Worm (Caenorhabditis elegans): ENCODE data around the gene R07A4.4.

Gene R07A4.4

ce11 chrX:10783822-10784221, 26.3 kb upstream of the R07A4.4 start, which contains the start of gene clc-4:
clc-4 (minus strand) TSS chrX:10783922.
- TF ChIP-seq unc-62 (GFP tag; optimal IDR thresholded peaks at IDR 0.05) = no peak
- no peak for TF ChIP-seq lin-39 (tag; optimal IDR thresholded peaks at IDR 0.05)
- no peak for TF ChIP-seq sea-2 (GFP tag; optimal IDR thresholded peaks at IDR 0.05)
- TF ChIP-seq lsy-12 (tag; optimal IDR thresholded peaks at IDR 0.05) = no peak
- TF ChIP-seq egl-5 (tag; optimal IDR thresholded peaks at IDR 0.05) = no peak
- TF ChIP-seq ztf-11 (tag; optimal IDR thresholded peaks at IDR 0.05) = no peak
- no peak for TF ChIP-seq nhr-23 (tag; optimal IDR thresholded peaks at IDR 0.05)

DNA sequence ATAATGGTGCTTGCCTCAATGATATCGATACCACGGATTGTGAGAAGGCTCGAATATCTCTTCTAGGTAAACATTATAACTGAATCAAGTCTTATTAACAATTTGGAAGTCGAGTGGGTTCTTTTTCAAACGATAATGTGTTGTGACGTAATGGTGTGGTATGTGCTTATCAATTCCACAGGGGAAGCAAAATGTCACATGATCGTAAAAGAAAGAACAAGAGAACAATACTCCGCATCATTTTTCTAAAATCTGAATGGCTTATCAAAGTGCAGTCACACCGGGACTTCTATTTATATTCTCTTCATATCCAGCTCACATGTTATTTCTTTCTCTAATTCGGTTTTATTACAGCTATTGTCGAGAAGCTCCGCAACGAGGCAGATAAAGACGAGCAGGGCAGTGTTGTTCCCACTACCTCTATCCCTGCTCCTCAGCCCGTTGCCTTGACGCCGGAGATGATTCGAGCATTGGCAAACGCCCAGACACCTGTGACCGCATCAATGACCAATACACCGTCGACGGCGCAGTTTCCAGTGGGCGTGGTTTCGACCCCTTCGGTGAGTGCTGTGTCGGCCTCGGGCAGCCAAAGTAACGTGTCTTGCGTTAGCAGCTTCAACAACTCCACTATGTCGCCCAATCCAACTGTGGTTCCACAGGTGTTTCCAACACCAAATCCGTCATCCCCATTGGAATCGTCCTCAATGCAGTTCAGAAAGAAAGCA, 23.2 kb upstream of the R07A4.4 start:
- TF ChIP-seq fkh-2 (tag; optimal IDR thresholded peaks at IDR 0.05) (no peak), elt-2 (tag; optimal IDR thresholded peaks at IDR 0.05) (peak; percentile 75), jun-1 (tag; optimal IDR thresholded peaks at IDR 0.05) (peak; percentile 48), pqm-1 (tag; optimal IDR thresholded peaks at IDR 0.05) (peak; percentile 53)

ce11 chrX:10774865-10775264, 17.4 kb upstream of the R07A4.4 start:
- TF ChIP-seq nhr-25 (tag; optimal IDR thresholded peaks at IDR 0.05) (no peak), snpc-4 (tag; optimal IDR thresholded peaks at IDR 0.05) (no peak), elt-2 (tag; optimal IDR thresholded peaks at IDR 0.05) (peak; percentile 9), elt-3 (tag; optimal IDR thresholded peaks at IDR 0.05) (no peak), skn-1 (tag; optimal IDR thresholded peaks at IDR 0.05) (no peak), nhr-11 (tag; optimal IDR thresholded peaks at IDR 0.05) (no peak)

DNA sequence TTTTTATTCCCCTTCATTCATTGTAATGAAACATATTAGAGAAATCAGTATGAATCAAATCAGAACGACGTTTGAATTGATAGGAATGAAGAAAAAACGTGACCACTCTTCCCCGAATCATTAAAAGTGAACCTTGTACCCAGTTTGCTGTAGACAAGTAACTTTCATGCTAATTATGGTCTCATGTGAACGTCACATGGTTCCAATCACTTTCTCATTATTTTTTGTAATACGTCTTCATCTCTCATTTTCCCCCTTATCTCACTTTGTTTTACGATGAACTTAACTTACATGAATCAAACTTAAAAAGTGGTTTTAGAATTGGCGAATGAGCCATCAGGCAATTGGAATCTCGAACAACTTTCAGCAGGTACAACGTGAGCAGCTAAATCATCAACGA, 15.3 kb upstream of the R07A4.4 start:
- TF ChIP-seq nhr-43 (tag; optimal IDR thresholded peaks at IDR 0.05; ENCODE audit: poor library complexity, severe bottlenecking) (peak; percentile 88), ceh-28 (tag; optimal IDR thresholded peaks at IDR 0.05) (no peak), egl-5 (tag; optimal IDR thresholded peaks at IDR 0.05) (no peak), nhr-25 (tag; optimal IDR thresholded peaks at IDR 0.05) (peak; percentile 68), hmg-11 (tag; optimal IDR thresholded peaks at IDR 0.05) (no peak), pqm-1 (tag; optimal IDR thresholded peaks at IDR 0.05) (peak; percentile 12), nhr-23 (tag; optimal IDR thresholded peaks at IDR 0.05) (peak; percentile 66)

DNA sequence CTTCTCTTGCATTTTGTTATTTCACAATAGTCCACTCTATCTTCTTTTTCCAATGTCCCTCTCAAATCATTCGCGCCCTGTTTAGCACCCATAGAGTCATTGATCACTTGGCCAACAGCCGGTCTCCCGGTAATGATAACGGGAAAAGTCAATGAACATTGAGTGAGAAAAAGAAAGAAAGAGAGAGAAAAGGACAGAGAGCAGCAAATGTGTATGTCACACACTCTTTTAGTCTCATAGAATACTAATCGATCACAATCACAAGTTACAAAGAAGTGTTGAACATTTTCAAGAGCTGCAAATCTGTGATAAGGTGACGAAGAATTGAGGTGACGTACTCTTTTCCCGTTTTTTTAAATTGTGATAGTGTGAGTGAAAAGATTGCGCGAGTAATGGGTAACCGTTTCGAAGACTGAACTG, 14.7 kb upstream of the R07A4.4 start:
- TF ChIP-seq unc-62 (GFP tag; optimal IDR thresholded peaks at IDR 0.05) (peak; percentile 28), zag-1 (tag; optimal IDR thresholded peaks at IDR 0.05) (no peak), skn-1 (tag; optimal IDR thresholded peaks at IDR 0.05) (no peak), ceh-28 (tag; optimal IDR thresholded peaks at IDR 0.05) (peak; percentile 80), aly-2 (tag; optimal IDR thresholded peaks at IDR 0.05) (no peak), hmg-11 (tag; optimal IDR thresholded peaks at IDR 0.05) (no peak), eor-1 (tag; optimal IDR thresholded peaks at IDR 0.05) (no peak), egl-5 (tag; optimal IDR thresholded peaks at IDR 0.05) (peak; percentile 90), egl-27 (tag; optimal IDR thresholded peaks at IDR 0.05) (peak; percentile 75), pha-4 (tag; optimal IDR thresholded peaks at IDR 0.05) (peak; percentile 75), lin-15B (tag; optimal IDR thresholded peaks at IDR 0.05) (no peak), mdl-1 (tag; optimal IDR thresholded peaks at IDR 0.05) (no peak), ceh-82 (tag; optimal IDR thresholded peaks at IDR 0.05) (no peak), R02D3.7 (tag; optimal IDR thresholded peaks at IDR 0.05) (peak; percentile 40), pqm-1 (tag; optimal IDR thresholded peaks at IDR 0.05) (peak; percentile 92), snpc-4 (tag; optimal IDR thresholded peaks at IDR 0.05) (no peak), fkh-10 (GFP tag; optimal IDR thresholded peaks at IDR 0.05) (no peak), ztf-11 (tag; optimal IDR thresholded peaks at IDR 0.05) (no peak), nhr-43 (tag; optimal IDR thresholded peaks at IDR 0.05; ENCODE audit: poor library complexity, severe bottlenecking) (peak; percentile 59), nhr-67 (tag; optimal IDR thresholded peaks at IDR 0.05) (no peak), ama-1 (optimal IDR thresholded peaks at IDR 0.05) (no peak), unc-39 (tag; optimal IDR thresholded peaks at IDR 0.05) (no peak), nhr-11 (tag; optimal IDR thresholded peaks at IDR 0.05) (no peak), jun-1 (tag; optimal IDR thresholded peaks at IDR 0.05) (peak; percentile 78), nfya-1 (tag; optimal IDR thresholded peaks at IDR 0.05; ENCODE audit: insufficient read depth) (peak; percentile 68), fos-1 (tag; optimal IDR thresholded peaks at IDR 0.05) (no peak), lsy-12 (tag; optimal IDR thresholded peaks at IDR 0.05) (peak; percentile 30), ceh-16 (tag; optimal IDR thresholded peaks at IDR 0.05) (no peak), lin-39 (tag; optimal IDR thresholded peaks at IDR 0.05) (peak; percentile 65), ceh-9 (tag; optimal IDR thresholded peaks at IDR 0.05) (no peak), nhr-23 (tag; optimal IDR thresholded peaks at IDR 0.05) (peak; percentile 74), sea-2 (GFP tag; optimal IDR thresholded peaks at IDR 0.05) (no peak), nhr-77 (tag; optimal IDR thresholded peaks at IDR 0.05) (no peak), nhr-28 (tag; optimal IDR thresholded peaks at IDR 0.05) (no peak), fkh-2 (tag; optimal IDR thresholded peaks at IDR 0.05) (no peak), elt-2 (tag; optimal IDR thresholded peaks at IDR 0.05) (peak; percentile 93), ZK546.5 (tag; optimal IDR thresholded peaks at IDR 0.05) (no peak), daf-12 (tag; optimal IDR thresholded peaks at IDR 0.05) (no peak), elt-3 (tag; optimal IDR thresholded peaks at IDR 0.05) (peak in 1 of 3 experiments; percentile 80), ztf-4 (tag; optimal IDR thresholded peaks at IDR 0.05) (no peak)
